Fruit fly (Drosophila melanogaster): ENCODE results near the gene RpS14b.
A peak's percentile ranks its signal among the peaks of the same experiment; 100 is the strongest.

Gene RpS14b

DNA sequence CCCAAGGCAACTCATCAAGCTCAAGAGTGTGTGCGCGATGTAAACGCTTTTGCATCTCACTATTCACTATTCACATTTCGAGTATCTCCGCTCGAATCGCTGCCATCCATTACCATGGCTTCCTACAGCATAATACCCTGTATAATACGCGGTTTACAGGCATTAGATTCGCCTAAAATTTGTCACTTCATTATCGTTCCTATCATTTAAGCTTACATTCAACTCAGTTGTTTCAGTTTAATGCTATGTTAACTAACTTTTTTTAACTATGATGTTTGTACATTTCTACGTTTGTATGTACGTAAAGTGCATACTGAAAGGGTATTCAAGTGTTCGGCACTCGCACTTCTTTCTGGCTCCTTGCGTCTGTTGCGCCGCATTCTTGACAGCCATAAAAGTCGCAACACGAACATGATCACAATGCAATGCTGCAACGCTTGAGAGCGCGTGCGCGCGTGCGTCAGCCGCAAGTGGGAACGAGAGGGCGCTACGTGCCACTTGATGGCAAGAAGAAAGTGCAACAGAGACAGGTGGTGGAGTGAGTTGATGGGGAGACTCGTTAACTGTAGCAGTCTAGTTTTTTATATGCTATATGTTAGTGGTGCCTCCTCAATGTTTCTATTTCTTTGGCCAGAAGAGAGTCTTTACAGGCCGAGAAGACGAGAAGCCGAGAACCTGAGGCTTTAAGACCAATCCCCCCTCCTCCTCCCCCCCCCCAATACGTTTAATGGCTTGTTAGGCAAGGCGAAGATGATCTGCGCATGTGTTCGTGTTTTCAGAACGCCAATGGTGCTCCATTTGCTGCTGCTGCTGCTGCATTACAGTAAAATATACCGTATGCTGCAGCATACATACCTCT is 42.5 kb downstream of the RpS14b start (continued):
- TF ChIP-seq pan (optimal IDR thresholded peaks at IDR 0.05) (peak in 1 of 2 experiments; percentile 28), pan (GFP tag; optimal IDR thresholded peaks at IDR 0.05 in 1 of 2, IDR thresholded peaks at IDR 0.05 in 1 of 2) (peak in 1 of 2 experiments; percentile 64), pnt (GFP tag; optimal IDR thresholded peaks at IDR 0.05) (no peak), danr (GFP tag; IDR thresholded peaks at IDR 0.05) (no peak), CG1832 (GFP tag; optimal IDR thresholded peaks at IDR 0.05) (peak; percentile 75), lmd (GFP tag; IDR thresholded peaks at IDR 0.05) (no peak), cad (GFP tag; optimal IDR thresholded peaks at IDR 0.05) (peak; percentile 56), CG5245 (GFP tag; optimal IDR thresholded peaks at IDR 0.05) (no peak), tll (GFP tag; optimal IDR thresholded peaks at IDR 0.05) (peak in 1 of 2 experiments; percentile 54), Myb (GFP tag; optimal IDR thresholded peaks at IDR 0.05) (no peak), CG11093 (GFP tag; IDR thresholded peaks at IDR 0.05) (no peak), en (GFP tag; optimal IDR thresholded peaks at IDR 0.05) (no peak), CG2116 (GFP tag; optimal IDR thresholded peaks at IDR 0.05) (no peak), HLHmδ (GFP tag; optimal IDR thresholded peaks at IDR 0.05) (peak; percentile 44), row (GFP tag; IDR thresholded peaks at IDR 0.05) (peak; percentile 50), Hr39 (optimal IDR thresholded peaks at IDR 0.05) (peak; percentile 98), corto (GFP tag; optimal IDR thresholded peaks at IDR 0.05) (no peak), CG9797 (GFP tag; optimal IDR thresholded peaks at IDR 0.05) (no peak), ERR (GFP tag; optimal IDR thresholded peaks at IDR 0.05) (no peak), CG10366 (GFP tag; IDR thresholded peaks at IDR 0.05) (no peak), Lpt (GFP tag; optimal IDR thresholded peaks at IDR 0.05) (peak; percentile 51)

DNA sequence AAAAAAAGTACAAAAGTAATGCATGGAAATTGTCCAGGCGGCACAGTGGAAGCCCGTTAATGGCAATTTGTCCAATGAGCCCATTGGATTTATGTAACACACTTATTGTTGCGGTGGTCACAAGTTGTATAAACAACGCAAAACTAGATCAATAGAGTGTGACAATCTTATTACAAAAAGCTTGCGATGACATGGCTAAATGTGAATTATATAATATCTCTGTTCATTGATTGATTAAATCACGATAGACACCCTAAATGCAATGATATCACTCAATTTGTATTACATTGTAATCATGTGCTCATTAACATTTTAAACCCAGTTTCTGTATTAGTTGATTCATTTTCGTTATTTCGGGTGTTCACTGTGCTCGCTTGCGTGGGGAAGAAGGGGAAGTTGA is 43.3 kb downstream of the RpS14b start:
- TF ChIP-seq repo (GFP tag; optimal IDR thresholded peaks at IDR 0.05) (no peak), H2.0 (GFP tag; IDR thresholded peaks at IDR 0.05) (no peak), TFAM (GFP tag; optimal IDR thresholded peaks at IDR 0.05) (no peak), ham (GFP tag; IDR thresholded peaks at IDR 0.05) (no peak), CG6854 (GFP tag; optimal IDR thresholded peaks at IDR 0.05) (no peak), lola (GFP tag; optimal IDR thresholded peaks at IDR 0.05) (peak in 1 of 3 experiments; percentile 56), br (optimal IDR thresholded peaks at IDR 0.05) (no peak), Drgx (GFP tag; IDR thresholded peaks at IDR 0.05) (no peak), CG6272 (GFP tag; IDR thresholded peaks at IDR 0.05) (no peak), dati (GFP tag; IDR thresholded peaks at IDR 0.05) (no peak), gsb-n (tag; optimal IDR thresholded peaks at IDR 0.05) (no peak), Ssrp (tag; optimal IDR thresholded peaks at IDR 0.05) (peak; percentile 20), p53 (GFP tag; optimal IDR thresholded peaks at IDR 0.05) (no peak), CG7963 (GFP tag; IDR thresholded peaks at IDR 0.05; ENCODE audit: partially characterized antibody) (no peak), cg (GFP tag; optimal IDR thresholded peaks at IDR 0.05) (no peak), salm (tag; optimal IDR thresholded peaks at IDR 0.05) (no peak), Six4 (GFP tag; optimal IDR thresholded peaks at IDR 0.05) (no peak), dpn (GFP tag; optimal IDR thresholded peaks at IDR 0.05) (no peak), tll (GFP tag; optimal IDR thresholded peaks at IDR 0.05) (no peak), Meics (GFP tag; optimal IDR thresholded peaks at IDR 0.05) (no peak), zen2 (GFP tag; IDR thresholded peaks at IDR 0.05; ENCODE audit: partially characterized antibody) (no peak), gem (tag; optimal IDR thresholded peaks at IDR 0.05) (peak; percentile 53), lab (GFP tag; optimal IDR thresholded peaks at IDR 0.05) (no peak), CG11696 (GFP tag; IDR thresholded peaks at IDR 0.05) (no peak), CG6683 (GFP tag; optimal IDR thresholded peaks at IDR 0.05) (no peak), Camta (GFP tag; optimal IDR thresholded peaks at IDR 0.05) (no peak), nerfin-2 (GFP tag; IDR thresholded peaks at IDR 0.05; ENCODE audit: partially characterized antibody) (no peak), Sox100B (GFP tag; optimal IDR thresholded peaks at IDR 0.05) (peak; percentile 36), CG12299 (tag; optimal IDR thresholded peaks at IDR 0.05) (no peak), CG2889 (GFP tag; IDR thresholded peaks at IDR 0.05) (no peak), trh (GFP tag; optimal IDR thresholded peaks at IDR 0.05) (no peak)
